Worm (Caenorhabditis elegans) whole organism, young adult: ENCODE measurements around the gene cyn-4.

ENCODE experiments used
- Y79H2A.3 ChIP-seq: fragments of 200-800 bp; sonication (Bioruptor generic); conservative IDR thresholded peaks from 2 replicates; pipeline ENCODE4 v1.3.6; 2022; ENCODE audit warnings: missing genetic modification reagents, missing genetic modification characterization, missing compliant biosample characterization
- ama-1 ChIP-seq, 3 experiments: fragments of 150-350 bp in 1 of 3; sonication (generic microtip) in 2 of 3; optimal IDR thresholded peaks; 2 replicates each; lab custom pipeline; 2014 to 2018; ENCODE audit warnings: missing biosample characterization in 2 of 3, missing genetic modification characterization in 2 of 3, missing genetic modification reagents in 2 of 3
- egl-18 ChIP-seq: fragments of 200-800 bp; sonication (Bioruptor generic); IDR thresholded peaks from 2 replicates; pipeline ENCODE4 v1.3.6; 2022; ENCODE audit warnings: missing genetic modification reagents, missing genetic modification characterization, missing compliant biosample characterization
- hlh-12 ChIP-seq: sonication (generic microtip); optimal IDR thresholded peaks from 2 replicates; lab custom pipeline; 2016; ENCODE audit warnings: missing genetic modification characterization, missing compliant biosample characterization
- lin-54 ChIP-seq: fragments of 200-800 bp; sonication (Bioruptor generic); optimal IDR thresholded peaks from 2 replicates; lab custom pipeline; 2018; ENCODE audit warnings: mild to moderate bottlenecking, missing genetic modification characterization, missing compliant biosample characterization
- lsy-27 ChIP-seq: sonication (generic microtip); optimal IDR thresholded peaks from 2 replicates; lab custom pipeline; 2017; ENCODE audit warnings: missing genetic modification characterization, mild to moderate bottlenecking, missing compliant biosample characterization, antibody characterized with exemption, missing genotype, borderline replicate concordance; ENCODE audit not compliant: insufficient read depth
- nfya-1 ChIP-seq: sonication (generic microtip); optimal IDR thresholded peaks from 2 replicates; lab custom pipeline; 2017; ENCODE audit warnings: antibody characterized with exemption, missing compliant biosample characterization, missing genetic modification characterization, borderline replicate concordance; ENCODE audit not compliant: insufficient read depth
- pha-4 ChIP-seq: fragments of 150-350 bp; sonication (generic microtip); optimal IDR thresholded peaks from 2 replicates; lab custom pipeline; 2014; ENCODE audit warnings: missing biosample characterization, missing genetic modification reagents, missing genetic modification characterization
- snpc-1.1 ChIP-seq: sonication (generic microtip); optimal IDR thresholded peaks from 2 replicates; lab custom pipeline; 2017; ENCODE audit warnings: missing genetic modification characterization, mild to moderate bottlenecking, missing compliant biosample characterization, antibody characterized with exemption, moderate library complexity, missing genotype, missing genetic modification reagents; ENCODE audit not compliant: insufficient read depth
- sptf-2 ChIP-seq: fragments of 200-800 bp; sonication (Bioruptor generic); optimal IDR thresholded peaks from 2 replicates; lab custom pipeline; 2018; ENCODE audit warnings: mild to moderate bottlenecking, missing genetic modification characterization, missing compliant biosample characterization
- unc-62 ChIP-seq: fragments of 150-350 bp; optimal IDR thresholded peaks from 2 replicates; lab custom pipeline; 2014; ENCODE audit warnings: missing biosample characterization, missing genetic modification reagents, missing genetic modification characterization

DNA sequence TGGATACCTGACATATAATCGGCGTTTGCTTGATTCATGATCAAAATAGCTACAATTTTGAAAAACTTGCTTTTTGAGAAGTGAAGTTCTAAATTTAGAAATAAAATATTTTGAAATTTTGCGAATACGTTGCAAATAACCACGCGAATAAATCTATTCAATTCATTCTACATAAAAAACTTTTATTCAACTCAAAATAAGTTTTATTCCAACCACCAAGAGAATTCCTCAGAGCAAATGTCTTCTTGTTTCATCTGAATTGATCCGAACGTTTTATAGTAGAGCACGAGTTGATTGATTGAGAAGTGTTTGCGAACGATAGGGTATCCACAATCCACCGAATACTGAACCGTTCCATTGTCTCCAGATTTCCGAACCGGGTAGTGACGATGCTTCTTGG, 43.3 kb upstream of the cyn-4 start, which contains the start of gene F44F4.9:
- TF ChIP-seq Y79H2A.3 (GFP tag; lab: Robert Waterston, UW) (no peak), egl-18 (GFP tag; lab: Robert Waterston, UW) (no peak), ama-1 (optimal IDR thresholded peaks at IDR 0.05; lab: Kevin White, UChicago) (no peak), ama-1 (GFP tag; optimal IDR thresholded peaks at IDR 0.05; lab: Kevin White, UChicago) (no peak), lin-54 (no peak), sptf-2 (GFP tag; lab: Kevin White, UChicago) (no peak), snpc-1.1 (tag; lab: Kevin White, UChicago) (no peak), hlh-12 (tag; lab: Kevin White, UChicago) (no peak), pha-4 (tag; lab: Kevin White, UChicago) (no peak), unc-62 (GFP tag; lab: Kevin White, UChicago) (no peak), lsy-27 (tag; lab: Kevin White, UChicago) (no peak), nfya-1 (tag; lab: Kevin White, UChicago) (no peak)
